Fruit fly (Drosophila melanogaster) whole organism, prepupa: ENCODE results near the gene Ist1.

Source experiments
- Blimp-1 ChIP-seq: fragments of 200-800 bp; sonication (Bioruptor generic); optimal IDR thresholded peaks from 3 replicates; lab custom pipeline; 2017; ENCODE audit warnings: missing biosample characterization, missing genetic modification characterization, mild to moderate bottlenecking, moderate library complexity, missing genetic modification reagents
- CG10631 ChIP-seq: fragments of 200-800 bp; sonication (Bioruptor generic); optimal IDR thresholded peaks from 2 replicates; lab custom pipeline; 2016; ENCODE audit warnings: missing biosample characterization, missing genetic modification characterization
- CG10669 ChIP-seq: fragments of 200-800 bp; sonication (Bioruptor generic); optimal IDR thresholded peaks from 3 replicates; lab custom pipeline; 2018; ENCODE audit warnings: missing biosample characterization, mild to moderate bottlenecking, missing genetic modification characterization, moderate library complexity
- CG11762 ChIP-seq: fragments of 200-800 bp; sonication (Bioruptor generic); optimal IDR thresholded peaks from 3 replicates; lab custom pipeline; 2016; ENCODE audit warnings: missing biosample characterization, missing genetic modification characterization; ENCODE audit not compliant: insufficient read depth
- CG11902 ChIP-seq: fragments of 200-800 bp; sonication (Bioruptor generic); optimal IDR thresholded peaks from 3 replicates; lab custom pipeline; 2016; ENCODE audit warnings: missing biosample characterization, missing genetic modification characterization
- CG1621 ChIP-seq: fragments of 200-800 bp; sonication (Bioruptor generic); optimal IDR thresholded peaks from 3 replicates; lab custom pipeline; 2018; ENCODE audit warnings: missing biosample characterization, mild to moderate bottlenecking, missing genetic modification characterization
- CG31627 ChIP-seq: fragments of 200-800 bp; sonication (Bioruptor generic); optimal IDR thresholded peaks from 3 replicates; lab custom pipeline; 2016; ENCODE audit warnings: missing biosample characterization, missing genetic modification characterization
- CG32006 ChIP-seq: fragments of 200-800 bp; sonication (Bioruptor generic); optimal IDR thresholded peaks from 3 replicates; lab custom pipeline; 2017; ENCODE audit warnings: missing biosample characterization, mild to moderate bottlenecking, missing genetic modification characterization
- CG3919 ChIP-seq: fragments of 200-800 bp; sonication (Bioruptor generic); optimal IDR thresholded peaks from 3 replicates; lab custom pipeline; 2016; ENCODE audit warnings: missing biosample characterization, missing genetic modification characterization
- CG4318 ChIP-seq: fragments of 200-800 bp; sonication (Bioruptor generic); optimal IDR thresholded peaks from 3 replicates; lab custom pipeline; 2017; ENCODE audit warnings: missing biosample characterization, mild to moderate bottlenecking, missing genetic modification characterization
- CG6163 ChIP-seq: fragments of 200-800 bp; sonication (Bioruptor generic); IDR thresholded peaks from 3 replicates; pipeline ENCODE4 v1.3.6; 2022; ENCODE audit warnings: missing biosample characterization, missing genetic modification characterization
- CG6276 ChIP-seq: fragments of 200-800 bp; sonication (Bioruptor generic); optimal IDR thresholded peaks from 2 replicates; lab custom pipeline; 2017; ENCODE audit warnings: missing biosample characterization, mild to moderate bottlenecking, missing genetic modification characterization
- CG6792 ChIP-seq: fragments of 200-800 bp; sonication (Bioruptor generic); optimal IDR thresholded peaks from 3 replicates; lab custom pipeline; 2016; ENCODE audit warnings: missing biosample characterization, missing genetic modification characterization
- CG8319 ChIP-seq: fragments of 200-800 bp; sonication (Bioruptor generic); optimal IDR thresholded peaks from 3 replicates; lab custom pipeline; 2016; ENCODE audit warnings: missing biosample characterization, missing genetic modification characterization
- CG9139 ChIP-seq: fragments of 200-800 bp; sonication (Bioruptor generic); optimal IDR thresholded peaks from 3 replicates; lab custom pipeline; 2017; ENCODE audit warnings: missing biosample characterization, mild to moderate bottlenecking, missing genetic modification characterization
- Eip78C ChIP-seq: fragments of 200-800 bp; sonication (Bioruptor generic); peaks from one replicate; lab custom pipeline; 2016; ENCODE audit warnings: missing biosample characterization, missing genetic modification characterization
- Eip93F ChIP-seq: fragments of 200-800 bp; sonication (Bioruptor generic); optimal IDR thresholded peaks from 2 replicates; lab custom pipeline; 2016; ENCODE audit warnings: missing biosample characterization, mild to moderate bottlenecking, missing genetic modification characterization
- Ets96B ChIP-seq: fragments of 200-800 bp; optimal IDR thresholded peaks from 2 replicates; lab custom pipeline; 2019; ENCODE audit warnings: missing biosample characterization, mild to moderate bottlenecking, missing genetic modification characterization, moderate library complexity
- Gug ChIP-seq: fragments of 200-800 bp; sonication (Bioruptor generic); IDR thresholded peaks from 2 replicates; pipeline ENCODE4 v1.3.6; 2022; ENCODE audit warnings: missing biosample characterization, missing genetic modification characterization
- Hr38 ChIP-seq: sonication (Bioruptor generic); optimal IDR thresholded peaks from 2 replicates; lab custom pipeline; 2016; ENCODE audit warnings: missing biosample characterization, missing genetic modification characterization
- Hr39 ChIP-seq: fragments of 200-800 bp; sonication (Bioruptor generic); optimal IDR thresholded peaks from 2 replicates; lab custom pipeline; 2016; ENCODE audit warnings: missing biosample characterization, missing genetic modification characterization
- Hr4 ChIP-seq: fragments of 200-800 bp; sonication (Bioruptor generic); optimal IDR thresholded peaks from 3 replicates; lab custom pipeline; 2016; ENCODE audit warnings: missing biosample characterization, missing genetic modification characterization
- Met ChIP-seq: fragments of 200-800 bp; sonication (Bioruptor generic); optimal IDR thresholded peaks from 3 replicates; lab custom pipeline; 2016; ENCODE audit warnings: missing biosample characterization, missing genetic modification characterization
- OdsH ChIP-seq: fragments of 200-800 bp; sonication (Bioruptor generic); optimal IDR thresholded peaks from 3 replicates; lab custom pipeline; 2016; ENCODE audit warnings: missing biosample characterization, missing genetic modification characterization
- Smox ChIP-seq: fragments of 200-800 bp; sonication (Bioruptor generic); optimal IDR thresholded peaks from 3 replicates; lab custom pipeline; 2016; ENCODE audit warnings: missing biosample characterization, missing genetic modification characterization
- Sox102F ChIP-seq: fragments of 200-800 bp; sonication (Bioruptor generic); optimal IDR thresholded peaks from 2 replicates; lab custom pipeline; 2016; ENCODE audit warnings: missing biosample characterization, mild to moderate bottlenecking, missing genetic modification characterization
- Sox14 ChIP-seq: fragments of 200-800 bp; sonication (Bioruptor generic); optimal IDR thresholded peaks from 3 replicates; lab custom pipeline; 2016; ENCODE audit warnings: missing biosample characterization, missing genetic modification characterization
- Sox15 ChIP-seq: fragments of 200-800 bp; sonication (Bioruptor generic); optimal IDR thresholded peaks from 3 replicates; lab custom pipeline; 2016; ENCODE audit warnings: missing biosample characterization, missing genetic modification characterization
- achi ChIP-seq: fragments of 200-800 bp; sonication (Bioruptor generic); optimal IDR thresholded peaks from 3 replicates; lab custom pipeline; 2016; ENCODE audit warnings: missing biosample characterization, missing genetic modification characterization
- cyc ChIP-seq: fragments of 200-800 bp; sonication (Bioruptor generic); optimal IDR thresholded peaks from 3 replicates; lab custom pipeline; 2016; ENCODE audit warnings: missing biosample characterization, missing genetic modification characterization
- dac ChIP-seq: fragments of 200-800 bp; sonication (Bioruptor generic); optimal IDR thresholded peaks from 2 replicates; lab custom pipeline; 2017; ENCODE audit warnings: missing biosample characterization, mild to moderate bottlenecking, missing genetic modification characterization
- dsx ChIP-seq: fragments of 200-800 bp; optimal IDR thresholded peaks from 3 replicates; lab custom pipeline; 2019; ENCODE audit warnings: missing biosample characterization, mild to moderate bottlenecking, missing genetic modification characterization, moderate library complexity; ENCODE audit not compliant: poor library complexity, severe bottlenecking
- eg ChIP-seq: fragments of 200-800 bp; sonication (Bioruptor generic); IDR thresholded peaks from 3 replicates; pipeline ENCODE4 v1.3.6; 2022; ENCODE audit warnings: missing biosample characterization, missing genetic modification characterization
- esn ChIP-seq: fragments of 200-800 bp; sonication (Bioruptor generic); optimal IDR thresholded peaks from 2 replicates; lab custom pipeline; 2016; ENCODE audit warnings: missing biosample characterization, mild to moderate bottlenecking, missing genetic modification characterization, moderate library complexity
- fd85E ChIP-seq: fragments of 200-800 bp; sonication (Bioruptor generic); optimal IDR thresholded peaks from 3 replicates; lab custom pipeline; 2016; ENCODE audit warnings: missing biosample characterization, missing genetic modification characterization
- fkh ChIP-seq: fragments of 200-800 bp; sonication (Bioruptor generic); optimal IDR thresholded peaks from 3 replicates; lab custom pipeline; 2017; ENCODE audit warnings: missing biosample characterization, mild to moderate bottlenecking, missing genetic modification characterization, moderate library complexity
- lz ChIP-seq: fragments of 200-800 bp; sonication (Bioruptor generic); optimal IDR thresholded peaks from 3 replicates; lab custom pipeline; 2016; ENCODE audit warnings: missing biosample characterization, missing genetic modification characterization
- net ChIP-seq: fragments of 200-800 bp; sonication (Bioruptor generic); optimal IDR thresholded peaks from 3 replicates; lab custom pipeline; 2016; ENCODE audit warnings: missing biosample characterization, missing genetic modification characterization
- salr ChIP-seq, 2 experiments: fragments of 200-800 bp; sonication (Bioruptor generic); optimal IDR thresholded peaks; 3 replicates each; lab custom pipeline; 2016 to 2018; ENCODE audit warnings: missing biosample characterization in 2 of 2, missing genetic modification characterization in 2 of 2, mild to moderate bottlenecking in 1 of 2
- spab ChIP-seq: fragments of 200-800 bp; sonication (Bioruptor generic); optimal IDR thresholded peaks from 2 replicates; lab custom pipeline; 2017; ENCODE audit warnings: missing biosample characterization, mild to moderate bottlenecking, missing genetic modification characterization, missing genetic modification reagents
- ss ChIP-seq, 2 experiments: fragments of 200-800 bp; sonication (Bioruptor generic); optimal IDR thresholded peaks; 2 replicates in 1 of 2; 3 replicates in 1 of 2; lab custom pipeline; 2017 to 2018; ENCODE audit warnings: mild to moderate bottlenecking in 2 of 2, missing biosample characterization in 2 of 2, missing genetic modification characterization in 2 of 2, moderate library complexity in 1 of 2
- topi ChIP-seq: fragments of 200-800 bp; sonication (Bioruptor generic); optimal IDR thresholded peaks from 3 replicates; lab custom pipeline; 2016; ENCODE audit warnings: missing biosample characterization, missing genetic modification characterization
- vri ChIP-seq: fragments of 200-800 bp; sonication (Bioruptor generic); optimal IDR thresholded peaks from 3 replicates; lab custom pipeline; 2016; ENCODE audit warnings: missing biosample characterization, mild to moderate bottlenecking, missing genetic modification characterization

Gene Ist1

dm6 chr3L:6752278-6753096 lies 3.8 kb downstream of the Ist1 start, which contains the start of the genes velo and Sbds (continued):
- TF ChIP-seq achi (GFP tag; lab: Kevin White, UChicago) = peak; percentile 46
- TF ChIP-seq ss (GFP tag; optimal IDR thresholded peaks at IDR 0.05; lab: Kevin White, UChicago) = no peak
- TF ChIP-seq Hr39 (GFP tag; lab: Kevin White, UChicago) = peak; percentile 19
- TF ChIP-seq Blimp-1 (GFP tag; lab: Kevin White, UChicago) = peak; percentile 44
- TF ChIP-seq esn = peak; percentile 36
- TF ChIP-seq CG4318 (GFP tag; lab: Kevin White, UChicago) = no peak
- TF ChIP-seq Sox15 (GFP tag; lab: Kevin White, UChicago) = no peak
- TF ChIP-seq CG10631 (GFP tag; lab: Kevin White, UChicago) = peak; percentile 65
- no peak for TF ChIP-seq fkh (GFP tag; lab: Kevin White, UChicago)
- TF ChIP-seq Gug (GFP tag; lab: Robert Waterston, UW) = no peak
- TF ChIP-seq CG6276 (GFP tag; lab: Kevin White, UChicago) = no peak
- peak; percentile 6 for TF ChIP-seq cyc (GFP tag; lab: Kevin White, UChicago)
- TF ChIP-seq CG9139 = no peak
- no peak for TF ChIP-seq Hr4
- TF ChIP-seq topi (GFP tag; lab: Kevin White, UChicago) = peak; percentile 4
- TF ChIP-seq lz (GFP tag; lab: Kevin White, UChicago) = peak; percentile 37
- TF ChIP-seq CG6163 = peak; percentile 61
- TF ChIP-seq OdsH (GFP tag; lab: Kevin White, UChicago) = no peak
- peak; percentile 37 for TF ChIP-seq Met (GFP tag; lab: Kevin White, UChicago)
- TF ChIP-seq CG1621 = no peak
- TF ChIP-seq Eip93F (GFP tag; lab: Kevin White, UChicago) = no peak
- no peak for TF ChIP-seq CG8319
- peak; percentile 16 for TF ChIP-seq Smox (GFP tag; lab: Kevin White, UChicago)

dm6 chr3L:6750835-6751234 lies 5.5 kb downstream of the Ist1 start:
- no peak for TF ChIP-seq dsx
- TF ChIP-seq Met (GFP tag; lab: Kevin White, UChicago) = no peak
- TF ChIP-seq CG31627 (GFP tag; lab: Kevin White, UChicago) = no peak

- TF ChIP-seq achi (GFP tag; lab: Kevin White, UChicago) (no peak), CG6163 (peak; percentile 71), CG1621 (peak; percentile 46), Eip78C (peak; percentile 81), vri (GFP tag; lab: Kevin White, UChicago) (peak; percentile 35), OdsH (GFP tag; lab: Kevin White, UChicago) (peak; percentile 24), dsx (peak; percentile 50), salr (GFP tag; optimal IDR thresholded peaks at IDR 0.05; lab: Kevin White, UChicago) (no peak), ss (GFP tag; optimal IDR thresholded peaks at IDR 0.05; lab: Kevin White, UChicago) (no peak), CG10669 (GFP tag; lab: Kevin White, UChicago) (no peak), dac (no peak), Gug (GFP tag; lab: Robert Waterston, UW) (no peak), topi (GFP tag; lab: Kevin White, UChicago) (peak; percentile 37), CG11762 (GFP tag; lab: Kevin White, UChicago) (no peak), Eip93F (GFP tag; lab: Kevin White, UChicago) (no peak), CG32006 (GFP tag; lab: Kevin White, UChicago) (peak; percentile 28), Ets96B (tag; lab: Kevin White, UChicago) (peak; percentile 33), CG6792 (GFP tag; lab: Kevin White, UChicago) (no peak), CG11902 (GFP tag; lab: Kevin White, UChicago) (no peak), spab (GFP tag; lab: Kevin White, UChicago) (no peak), CG6276 (GFP tag; lab: Kevin White, UChicago) (no peak), CG4318 (GFP tag; lab: Kevin White, UChicago) (no peak), CG9139 (no peak), Sox102F (GFP tag; lab: Kevin White, UChicago) (peak; percentile 32), CG3919 (GFP tag; lab: Kevin White, UChicago) (peak; percentile 63), Sox14 (GFP tag; lab: Kevin White, UChicago) (peak; percentile 63), Blimp-1 (GFP tag; lab: Kevin White, UChicago) (no peak), CG10631 (GFP tag; lab: Kevin White, UChicago) (peak; percentile 22), net (GFP tag; lab: Kevin White, UChicago) (no peak), eg (peak; percentile 34; the same call in 2 of the 3 replicates), CG31627 (GFP tag; lab: Kevin White, UChicago) (peak; percentile 60), Hr39 (GFP tag; lab: Kevin White, UChicago) (peak; percentile 58), fd85E (GFP tag; lab: Kevin White, UChicago) (no peak), Hr38 (GFP tag; lab: Kevin White, UChicago) (no peak), Smox (GFP tag; lab: Kevin White, UChicago) (peak; percentile 51)
Observed at dm6 chr3L:6747127-6747526, 9.2 kb downstream of the Ist1 start.
